Worm (Caenorhabditis elegans): Measurements from ENCODE around the gene C16D9.3.

Gene C16D9.3

DNA sequence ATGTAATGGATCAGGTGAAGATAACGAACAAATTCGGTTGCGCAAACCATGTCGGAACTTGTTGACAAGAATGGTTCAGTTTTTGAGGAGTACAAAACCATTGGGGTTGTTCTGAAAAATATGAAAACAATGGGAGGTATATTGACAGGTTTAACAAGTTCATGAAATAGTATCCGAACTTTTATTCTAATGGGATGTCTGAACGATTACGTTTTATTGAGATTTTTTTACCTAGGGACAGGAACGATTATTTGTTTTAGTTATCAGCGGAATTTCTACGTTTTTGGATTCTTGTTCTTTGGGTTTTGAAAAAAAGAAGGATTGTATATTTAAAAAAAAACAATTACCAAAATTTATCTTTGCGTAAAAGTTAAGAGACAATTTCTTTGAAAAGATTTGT is 40.9 kb upstream of the C16D9.3 start, which contains the start of gene str-135:
Gene str-135 (minus strand): TSS at position 101 of the 400 bp plus-strand sequence.
- TF ChIP-seq nhr-76 (tag; optimal IDR thresholded peaks at IDR 0.05) (no peak), zip-8 (tag; optimal IDR thresholded peaks at IDR 0.05) (no peak), ceh-43 (GFP tag; optimal IDR thresholded peaks at IDR 0.05) (no peak), nhr-237 (tag; optimal IDR thresholded peaks at IDR 0.05) (no peak)

DNA sequence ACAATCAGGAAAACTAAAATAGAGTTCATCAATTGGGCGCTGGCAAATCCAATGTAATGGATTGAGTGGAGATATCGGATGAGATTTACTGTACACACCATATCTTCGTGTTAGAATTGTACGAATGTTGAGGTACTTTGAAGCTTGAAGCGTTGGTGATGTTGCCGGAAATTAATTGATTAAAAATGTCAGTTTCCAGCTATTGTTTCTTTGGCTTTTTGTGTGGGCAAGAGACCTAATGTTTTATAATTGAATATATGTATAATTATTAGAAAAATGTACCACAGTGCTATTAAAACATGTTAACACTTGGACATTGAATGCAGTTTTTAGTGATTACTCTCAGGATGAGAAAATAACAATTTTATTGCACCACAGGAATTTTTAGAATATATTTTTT is 39.0 kb upstream of the C16D9.3 start, which contains the start of gene str-136:
Gene str-136 (minus strand): TSS at position 101 of the 400 bp plus-strand sequence.
- TF ChIP-seq nhr-28 (tag; optimal IDR thresholded peaks at IDR 0.05), result no peak
- no peak for TF ChIP-seq mab-5 (tag; optimal IDR thresholded peaks at IDR 0.05)
- no peak for TF ChIP-seq flh-1 (GFP tag; optimal IDR thresholded peaks at IDR 0.05)
- no peak for TF ChIP-seq sptf-1 (tag; optimal IDR thresholded peaks at IDR 0.05)
- TF ChIP-seq nhr-12 (tag; optimal IDR thresholded peaks at IDR 0.05), result no peak
- TF ChIP-seq snpc-4 (tag; optimal IDR thresholded peaks at IDR 0.05), result no peak
- no peak for TF ChIP-seq ceh-43 (GFP tag; optimal IDR thresholded peaks at IDR 0.05)
- TF ChIP-seq lsy-2 (tag; optimal IDR thresholded peaks at IDR 0.05), result no peak

DNA sequence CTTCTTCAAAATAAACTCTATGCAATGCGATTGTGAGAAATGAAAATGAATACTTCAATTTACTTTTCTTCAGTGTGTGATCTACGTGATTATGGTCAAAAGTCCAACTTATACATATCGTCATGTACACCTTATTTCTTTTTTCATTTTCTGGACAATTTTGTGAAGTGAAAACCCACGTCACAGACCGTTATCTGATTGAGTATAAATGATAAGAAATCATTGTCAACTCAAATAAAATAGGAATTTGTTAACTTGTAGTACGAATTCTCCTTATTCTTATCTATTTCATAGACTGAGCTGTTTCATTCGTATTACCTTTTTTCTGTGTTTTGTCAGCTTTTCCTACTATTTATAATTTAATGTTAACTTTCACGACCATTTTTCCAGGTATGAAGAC is 32.2 kb upstream of the C16D9.3 start, which contains the start of gene asp-5:
Gene asp-5 (plus strand): TSS at position 391 of the 400 bp plus-strand sequence.
- no peak for TF ChIP-seq elt-3 (tag; optimal IDR thresholded peaks at IDR 0.05)

DNA sequence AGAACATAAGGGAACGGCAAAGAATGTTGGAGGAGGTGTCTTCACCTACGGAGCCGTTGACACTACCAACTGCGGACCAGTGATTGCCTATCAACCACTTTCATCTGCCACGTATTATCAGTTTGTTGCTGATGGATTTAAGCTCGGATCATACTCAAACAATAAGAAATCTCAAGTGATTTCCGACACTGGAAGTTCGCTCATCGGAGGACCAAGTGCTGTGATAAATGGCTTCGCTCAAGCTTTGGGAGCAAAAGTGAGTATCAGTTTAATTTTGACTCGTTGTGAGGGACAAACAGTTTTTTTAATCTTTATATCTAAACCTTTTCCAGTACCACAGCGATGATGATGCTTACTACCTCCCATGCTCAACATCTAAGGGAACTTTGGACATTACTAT is 31.6 kb upstream of the C16D9.3 start:
- TF ChIP-seq ztf-11 (tag; optimal IDR thresholded peaks at IDR 0.05) (no peak), lsy-2 (tag; optimal IDR thresholded peaks at IDR 0.05) (no peak), sem-2 (GFP tag; optimal IDR thresholded peaks at IDR 0.05) (no peak), sptf-1 (tag; optimal IDR thresholded peaks at IDR 0.05) (no peak), nhr-237 (tag; optimal IDR thresholded peaks at IDR 0.05) (no peak), lin-32 (GFP tag; optimal IDR thresholded peaks at IDR 0.05) (no peak), unc-39 (tag; optimal IDR thresholded peaks at IDR 0.05) (no peak), bed-3 (GFP tag; optimal IDR thresholded peaks at IDR 0.05) (no peak), ces-1 (GFP tag; optimal IDR thresholded peaks at IDR 0.05) (no peak), cnd-1 (tag; optimal IDR thresholded peaks at IDR 0.05) (no peak), ceh-83 (GFP tag; optimal IDR thresholded peaks at IDR 0.05) (no peak), nhr-2 (tag; optimal IDR thresholded peaks at IDR 0.05) (no peak), zip-8 (tag; optimal IDR thresholded peaks at IDR 0.05) (no peak), flh-1 (GFP tag; optimal IDR thresholded peaks at IDR 0.05) (no peak), blmp-1 (tag; optimal IDR thresholded peaks at IDR 0.05) (no peak), nhr-12 (tag; optimal IDR thresholded peaks at IDR 0.05) (no peak), drap-1 (GFP tag; optimal IDR thresholded peaks at IDR 0.05) (no peak), elt-1 (tag; optimal IDR thresholded peaks at IDR 0.05; ENCODE audit: borderline replicate concordance, insufficient read depth) (no peak), elt-3 (tag; optimal IDR thresholded peaks at IDR 0.05) (no peak)

DNA sequence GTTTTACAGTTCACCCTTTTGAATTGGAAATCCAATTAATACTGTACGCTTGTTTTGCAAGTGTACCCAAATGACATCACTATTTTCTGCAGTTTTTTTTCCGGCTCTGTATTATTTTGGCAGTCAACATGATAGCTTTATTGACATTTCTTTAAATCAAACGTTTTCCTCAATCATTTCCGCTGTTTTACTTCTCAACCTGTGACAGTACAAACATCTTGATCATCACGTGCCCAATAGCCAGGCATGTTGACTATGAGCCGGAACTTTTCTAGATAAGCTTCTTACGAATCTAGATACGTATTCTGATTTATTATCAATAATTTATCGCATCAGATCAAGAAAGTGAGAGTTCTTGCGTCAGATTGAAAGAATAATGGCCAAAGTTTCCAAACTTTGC is 30.1 kb upstream of the C16D9.3 start:
- no peak for TF ChIP-seq blmp-1 (tag; optimal IDR thresholded peaks at IDR 0.05)
- no peak for TF ChIP-seq lin-32 (GFP tag; optimal IDR thresholded peaks at IDR 0.05)
- TF ChIP-seq ceh-83 (GFP tag; optimal IDR thresholded peaks at IDR 0.05), result no peak
- TF ChIP-seq ces-1 (GFP tag; optimal IDR thresholded peaks at IDR 0.05), result no peak
- no peak for TF ChIP-seq unc-62 (GFP tag; optimal IDR thresholded peaks at IDR 0.05)
- no peak for TF ChIP-seq nhr-2 (tag; optimal IDR thresholded peaks at IDR 0.05)
- TF ChIP-seq mep-1 (tag; optimal IDR thresholded peaks at IDR 0.05), result no peak
- no peak for TF ChIP-seq pha-4 (tag; optimal IDR thresholded peaks at IDR 0.05)
- no peak for TF ChIP-seq flh-1 (GFP tag; optimal IDR thresholded peaks at IDR 0.05)
- no peak for TF ChIP-seq nhr-28 (tag; optimal IDR thresholded peaks at IDR 0.05)

DNA sequence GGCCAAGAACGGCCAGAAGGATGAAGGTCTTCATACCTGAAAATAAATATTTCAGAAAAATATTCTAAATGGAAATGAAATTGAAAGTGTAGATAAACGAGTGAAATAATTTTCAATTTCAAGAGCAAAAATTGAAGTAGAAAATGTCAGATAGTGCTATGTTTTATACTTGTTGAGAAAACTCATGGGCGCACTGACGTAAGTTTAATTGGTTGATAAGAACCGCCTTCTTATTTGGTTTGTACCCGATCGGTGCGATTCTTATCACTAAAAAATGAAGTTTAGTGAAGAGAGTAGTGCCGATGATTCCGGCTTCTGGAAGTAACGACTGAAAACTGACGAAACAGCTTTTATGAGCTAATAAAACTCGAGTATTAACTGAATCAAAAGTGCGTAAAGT is 29.1 kb upstream of the C16D9.3 start, which contains the start of the genes asp-6 and asp-12:
Gene asp-6 (minus strand): TSS at position 36 of the 400 bp plus-strand sequence.
Gene asp-12 (plus strand): TSS at position 309 of the 400 bp plus-strand sequence.
- TF ChIP-seq snpc-4 (tag; optimal IDR thresholded peaks at IDR 0.05) (no peak), blmp-1 (tag; optimal IDR thresholded peaks at IDR 0.05) (no peak), bed-3 (GFP tag; optimal IDR thresholded peaks at IDR 0.05) (no peak), unc-39 (tag; optimal IDR thresholded peaks at IDR 0.05) (no peak), drap-1 (GFP tag; optimal IDR thresholded peaks at IDR 0.05) (no peak), cnd-1 (tag; optimal IDR thresholded peaks at IDR 0.05) (no peak), flh-1 (GFP tag; optimal IDR thresholded peaks at IDR 0.05) (no peak), nhr-12 (tag; optimal IDR thresholded peaks at IDR 0.05) (no peak), mep-1 (tag; optimal IDR thresholded peaks at IDR 0.05) (no peak), lin-13 (tag; optimal IDR thresholded peaks at IDR 0.05) (no peak), nhr-237 (tag; optimal IDR thresholded peaks at IDR 0.05) (no peak), elt-3 (tag; optimal IDR thresholded peaks at IDR 0.05) (no peak), M03D4.4 (tag; optimal IDR thresholded peaks at IDR 0.05) (no peak)

All from whole organism, mixed stage, embryonic.